Worm (Caenorhabditis elegans) whole organism, midembryonic: Measurements from ENCODE around the gene fipr-27.

Source experiments
- flt-1 ChIP-seq: fragments of 200-800 bp; sonication (Bioruptor generic); IDR thresholded peaks from 2 replicates; pipeline ENCODE4 v1.3.6; 2022; ENCODE audit warnings: missing genetic modification characterization, missing compliant biosample characterization
- tab-1 ChIP-seq: fragments of 200-800 bp; sonication (Bioruptor generic); IDR thresholded peaks from 2 replicates; pipeline ENCODE4 v1.3.6; 2022; ENCODE audit warnings: missing genetic modification characterization, missing compliant biosample characterization
- ztf-23 ChIP-seq: fragments of 200-800 bp; sonication (Bioruptor generic); IDR thresholded peaks from 2 replicates; pipeline ENCODE4 v1.3.6; 2022; ENCODE audit warnings: missing genetic modification reagents, missing genetic modification characterization, missing compliant biosample characterization
- ztf-29 ChIP-seq: fragments of 200-800 bp; sonication (Bioruptor generic); IDR thresholded peaks from 2 replicates; pipeline ENCODE4 v1.3.6; 2022; ENCODE audit warnings: missing genetic modification reagents, missing genetic modification characterization, missing compliant biosample characterization

DNA sequence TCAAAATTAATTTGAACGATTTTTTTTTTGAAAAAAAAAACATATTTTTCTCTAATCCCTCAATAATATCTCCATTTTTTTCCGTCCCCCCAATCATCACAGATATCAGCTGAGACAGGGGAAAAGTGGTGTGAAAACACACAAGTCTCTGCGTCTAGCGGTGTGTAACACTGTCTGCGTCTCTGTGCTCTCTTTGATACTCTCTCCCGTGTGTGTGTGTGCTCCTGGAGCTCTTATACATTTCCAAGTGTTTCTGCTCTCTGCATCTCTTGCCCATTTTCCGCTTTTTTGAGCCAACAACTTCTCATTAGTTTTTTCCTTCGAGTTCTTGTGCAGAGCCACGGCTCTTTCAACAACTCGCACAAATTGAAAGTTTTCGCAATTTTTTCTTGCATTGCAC lies 32.9 kb downstream of the fipr-27 start:
- TF ChIP-seq tab-1 (GFP tag; lab: Robert Waterston, UW) (no peak), ztf-29 (GFP tag; lab: Robert Waterston, UW) (no peak), flt-1 (GFP tag; lab: Robert Waterston, UW) (no peak), ztf-23 (GFP tag; lab: Robert Waterston, UW) (no peak)
